Worm (Caenorhabditis elegans) whole organism, early embryonic: ENCODE measurements around the gene trcs-1.

ENCODE experiments used
- B0310.2 ChIP-seq: sonication (generic microtip); optimal IDR thresholded peaks from 2 replicates; lab custom pipeline; 2016; ENCODE audit warnings: mild to moderate bottlenecking, missing genetic modification characterization, missing compliant biosample characterization
- F13C5.2 ChIP-seq: sonication (generic microtip); optimal IDR thresholded peaks from 2 replicates; lab custom pipeline; 2017; ENCODE audit warnings: mild to moderate bottlenecking, missing genetic modification characterization, inconsistent platforms, missing compliant biosample characterization
- aly-1 ChIP-seq: sonication (generic microtip); optimal IDR thresholded peaks from 2 replicates; lab custom pipeline; 2016; ENCODE audit warnings: missing genetic modification characterization, missing compliant biosample characterization
- ama-1 ChIP-seq: fragments of 150-350 bp; optimal IDR thresholded peaks from 2 replicates; lab custom pipeline; 2014
- ceh-13 ChIP-seq: fragments of 200-800 bp; sonication (Bioruptor generic); optimal IDR thresholded peaks from 2 replicates; lab custom pipeline; 2018; ENCODE audit warnings: mild to moderate bottlenecking, missing genetic modification characterization, missing compliant biosample characterization
- ceh-36 ChIP-seq: sonication (generic microtip); optimal IDR thresholded peaks from 2 replicates; lab custom pipeline; 2016; ENCODE audit warnings: missing genetic modification characterization, inconsistent platforms, missing compliant biosample characterization
- ets-7 ChIP-seq: sonication (generic microtip); optimal IDR thresholded peaks from 2 replicates; lab custom pipeline; 2016; ENCODE audit warnings: missing genotype, missing genetic modification characterization, missing compliant biosample characterization
- flt-1 ChIP-seq: fragments of 200-800 bp; sonication (Bioruptor generic); IDR thresholded peaks from 2 replicates; pipeline ENCODE4 v1.3.6; 2022; ENCODE audit warnings: missing genetic modification characterization, missing compliant biosample characterization
- hmbx-1 ChIP-seq: sonication (generic microtip); optimal IDR thresholded peaks from 2 replicates; lab custom pipeline; 2016; ENCODE audit warnings: mild to moderate bottlenecking, missing genetic modification characterization, missing compliant biosample characterization
- hmg-4 ChIP-seq: fragments of 200-800 bp; sonication (Bioruptor generic); optimal IDR thresholded peaks from 2 replicates; lab custom pipeline; 2018; ENCODE audit warnings: mild to moderate bottlenecking, missing genetic modification characterization, missing compliant biosample characterization
- hnd-1 ChIP-seq: sonication (generic microtip); optimal IDR thresholded peaks from 2 replicates; lab custom pipeline; 2016; ENCODE audit warnings: missing genetic modification characterization, missing compliant biosample characterization
- pes-1 ChIP-seq: fragments of 200-800 bp; sonication (Bioruptor generic); IDR thresholded peaks from 2 replicates; pipeline ENCODE4 v1.3.6; 2022; ENCODE audit warnings: missing genetic modification reagents, missing genetic modification characterization, missing compliant biosample characterization
- scrt-1 ChIP-seq: fragments of 200-800 bp; sonication (Bioruptor generic); IDR thresholded peaks from 2 replicates; pipeline ENCODE4 v1.3.6; 2022; ENCODE audit warnings: missing genetic modification characterization, missing compliant biosample characterization
- sea-1 ChIP-seq: fragments of 200-800 bp; sonication (Bioruptor generic); conservative IDR thresholded peaks from 2 replicates; pipeline ENCODE4 v1.3.6; 2022; ENCODE audit warnings: missing genetic modification characterization, missing compliant biosample characterization
- tbx-11 ChIP-seq: fragments of 200-800 bp; sonication (Bioruptor generic); IDR thresholded peaks from 2 replicates; pipeline ENCODE4 v1.3.6; 2022; ENCODE audit warnings: missing genetic modification characterization, missing compliant biosample characterization
- tbx-37 ChIP-seq: fragments of 200-800 bp; sonication (Bioruptor generic); conservative IDR thresholded peaks from 2 replicates; pipeline ENCODE4 v1.3.6; 2022; ENCODE audit warnings: missing genetic modification reagents, missing genetic modification characterization, missing compliant biosample characterization
- tra-4 ChIP-seq: sonication (generic microtip); optimal IDR thresholded peaks from 2 replicates; lab custom pipeline; 2017; ENCODE audit warnings: missing genetic modification characterization, missing compliant biosample characterization

trcs-1 gene

ce11 chrIV:9615511-9615910, 26.9 kb upstream of the trcs-1 start:
- TF ChIP-seq hmbx-1 (no peak), hnd-1 (tag; lab: Kevin White, UChicago) (no peak), flt-1 (GFP tag; lab: Robert Waterston, UW) (no peak)

- TF ChIP-seq pes-1 (GFP tag; lab: Robert Waterston, UW) (no peak), F13C5.2 (tag; lab: Kevin White, UChicago) (no peak), hnd-1 (tag; lab: Kevin White, UChicago) (no peak), ama-1 (lab: Kevin White, UChicago) (no peak), ets-7 (tag; lab: Kevin White, UChicago) (no peak), aly-1 (tag; lab: Kevin White, UChicago) (no peak), sea-1 (GFP tag; lab: Robert Waterston, UW) (no peak), ceh-13 (GFP tag; lab: Kevin White, UChicago) (no peak), ceh-36 (tag; lab: Kevin White, UChicago) (no peak), B0310.2 (tag; lab: Kevin White, UChicago) (no peak), scrt-1 (GFP tag; lab: Robert Waterston, UW) (no peak)
These were observed 26.1 kb upstream of the trcs-1 start, which contains the start of gene elt-1 for ce11 chrIV:9614695-9615094. elt-1 (plus strand) TSS chrIV:9614995.

- TF ChIP-seq ama-1 (lab: Kevin White, UChicago) (no peak), ceh-36 (tag; lab: Kevin White, UChicago) (no peak), tra-4 (tag; lab: Kevin White, UChicago) (no peak), pes-1 (GFP tag; lab: Robert Waterston, UW) (no peak), sea-1 (GFP tag; lab: Robert Waterston, UW) (no peak), ceh-13 (GFP tag; lab: Kevin White, UChicago) (no peak), scrt-1 (GFP tag; lab: Robert Waterston, UW) (no peak), tbx-11 (GFP tag; lab: Robert Waterston, UW) (no peak), aly-1 (tag; lab: Kevin White, UChicago) (no peak), hmbx-1 (no peak), tbx-37 (no peak)
These were observed 25.4 kb upstream of the trcs-1 start for ce11 chrIV:9614060-9614459.

- TF ChIP-seq hmbx-1 (no peak), tbx-37 (no peak), tra-4 (tag; lab: Kevin White, UChicago) (no peak), ets-7 (tag; lab: Kevin White, UChicago) (no peak), ceh-13 (GFP tag; lab: Kevin White, UChicago) (no peak), tbx-11 (GFP tag; lab: Robert Waterston, UW) (no peak), flt-1 (GFP tag; lab: Robert Waterston, UW) (no peak)
These were observed 24.5 kb upstream of the trcs-1 start for ce11 chrIV:9613072-9613590.

DNA sequence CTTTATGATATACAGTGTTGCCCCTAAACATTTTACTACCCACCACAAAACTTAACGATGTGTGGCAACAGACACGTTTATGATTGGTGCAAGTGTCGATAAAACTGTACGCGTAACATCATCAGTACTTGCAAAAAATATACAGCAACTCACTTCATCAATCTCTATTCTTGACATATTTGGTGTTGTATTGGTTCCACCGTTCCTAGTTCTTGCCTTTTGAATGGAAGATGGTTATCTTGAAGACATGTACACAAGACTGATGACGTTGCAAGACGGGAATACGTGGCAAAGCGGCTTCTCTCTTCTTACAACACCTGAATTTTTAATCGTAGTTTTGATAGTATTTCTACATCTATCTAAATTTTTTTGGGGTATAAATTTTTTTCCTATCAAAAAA, 22.3 kb upstream of the trcs-1 start:
- TF ChIP-seq scrt-1 (GFP tag; lab: Robert Waterston, UW) (no peak), ceh-13 (GFP tag; lab: Kevin White, UChicago) (no peak), hmbx-1 (no peak), pes-1 (GFP tag; lab: Robert Waterston, UW) (no peak), ets-7 (tag; lab: Kevin White, UChicago) (no peak), hnd-1 (tag; lab: Kevin White, UChicago) (no peak), tbx-37 (no peak), F13C5.2 (tag; lab: Kevin White, UChicago) (no peak), flt-1 (GFP tag; lab: Robert Waterston, UW) (no peak), tra-4 (tag; lab: Kevin White, UChicago) (no peak), hmg-4 (GFP tag; lab: Kevin White, UChicago) (no peak), B0310.2 (tag; lab: Kevin White, UChicago) (no peak), aly-1 (tag; lab: Kevin White, UChicago) (no peak), ama-1 (lab: Kevin White, UChicago) (no peak), ceh-36 (tag; lab: Kevin White, UChicago) (no peak), tbx-11 (GFP tag; lab: Robert Waterston, UW) (no peak)

ce11 chrIV:9609095-9609494, 20.5 kb upstream of the trcs-1 start:
- no peak for TF ChIP-seq flt-1 (GFP tag; lab: Robert Waterston, UW)
- TF ChIP-seq hnd-1 (tag; lab: Kevin White, UChicago) = no peak
- no peak for TF ChIP-seq pes-1 (GFP tag; lab: Robert Waterston, UW)
- TF ChIP-seq ama-1 (lab: Kevin White, UChicago) = no peak
- no peak for TF ChIP-seq tbx-11 (GFP tag; lab: Robert Waterston, UW)
- TF ChIP-seq ceh-36 (tag; lab: Kevin White, UChicago) = no peak
- TF ChIP-seq tra-4 (tag; lab: Kevin White, UChicago) = no peak
- TF ChIP-seq B0310.2 (tag; lab: Kevin White, UChicago) = no peak
- TF ChIP-seq scrt-1 (GFP tag; lab: Robert Waterston, UW) = no peak
- no peak for TF ChIP-seq ets-7 (tag; lab: Kevin White, UChicago)
- TF ChIP-seq hmbx-1 = no peak
- no peak for TF ChIP-seq F13C5.2 (tag; lab: Kevin White, UChicago)

ce11 chrIV:9607945-9608344, 19.3 kb upstream of the trcs-1 start:
- TF ChIP-seq sea-1 (GFP tag; lab: Robert Waterston, UW) (no peak), scrt-1 (GFP tag; lab: Robert Waterston, UW) (no peak), tra-4 (tag; lab: Kevin White, UChicago) (no peak)

- TF ChIP-seq flt-1 (GFP tag; lab: Robert Waterston, UW) (no peak), ets-7 (tag; lab: Kevin White, UChicago) (no peak)
These were observed 13.0 kb upstream of the trcs-1 start, which contains the start of gene aat-1 for ce11 chrIV:9601595-9601994. aat-1 (minus strand) TSS chrIV:9601695.
